Worm (Caenorhabditis elegans): ENCODE results near the gene K11D12.14.
"Not testable (repeated sequence)": the region's sequence is repeated elsewhere in the genome, so short reads cannot be mapped to it uniquely, and the experiment has no call there.

K11D12.14 gene

DNA sequence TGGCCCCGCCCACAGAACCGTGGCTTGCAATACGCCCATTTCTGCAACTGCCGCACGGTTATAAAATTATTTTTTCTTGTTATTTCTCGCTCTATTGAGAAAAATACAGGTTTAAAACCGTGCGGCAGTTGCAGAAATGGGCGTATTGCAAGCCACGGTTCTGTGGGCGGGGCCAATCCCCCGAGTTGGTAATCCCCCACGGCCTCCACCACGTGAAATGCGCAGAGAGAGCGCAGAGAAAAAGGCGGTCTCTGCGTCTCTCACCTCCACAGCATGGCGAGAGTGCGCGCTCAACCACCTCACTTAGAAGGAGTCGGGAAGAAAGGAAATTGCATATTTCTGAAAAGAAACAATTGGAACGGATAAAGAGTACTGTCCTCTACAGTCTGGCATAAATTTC, 2.2 kb upstream of the K11D12.14 start:
- peak; percentile 33 for TF ChIP-seq sma-9 (GFP tag; optimal IDR thresholded peaks at IDR 0.05)
- not testable (repeated sequence) for TF ChIP-seq sma-9 (tag; optimal IDR thresholded peaks at IDR 0.05)

DNA sequence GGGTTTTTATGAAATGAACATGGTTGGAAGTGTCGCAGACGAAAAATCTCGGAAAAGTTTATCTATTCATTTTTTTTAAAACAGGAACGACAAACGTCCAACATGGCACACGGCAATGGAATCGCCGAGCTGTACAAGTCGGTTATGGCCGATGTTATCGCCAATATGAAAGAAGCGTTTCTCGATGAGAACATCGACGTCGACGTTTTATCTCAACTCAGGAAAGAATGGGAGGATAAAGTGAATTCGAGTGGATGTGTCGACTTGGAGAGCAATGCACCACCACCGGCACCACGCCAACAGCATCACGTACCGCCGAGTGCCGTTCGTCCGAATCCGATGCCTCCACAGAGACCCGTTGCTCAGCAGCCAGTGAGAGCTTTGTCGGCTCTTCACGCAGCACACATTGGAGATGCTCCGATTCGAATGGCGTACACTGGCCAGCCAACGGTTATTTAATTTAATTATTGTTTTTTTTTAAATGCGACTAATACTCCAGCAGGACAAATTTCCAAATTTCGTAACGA, 700 bp downstream of the K11D12.14 start:
- no peak for TF ChIP-seq ZK546.5 (tag; optimal IDR thresholded peaks at IDR 0.05)
- TF ChIP-seq lin-11 (tag; optimal IDR thresholded peaks at IDR 0.05): no peak
- TF ChIP-seq fos-1 (tag; optimal IDR thresholded peaks at IDR 0.05): no peak
- TF ChIP-seq crh-2 (tag; optimal IDR thresholded peaks at IDR 0.05): no peak
- TF ChIP-seq nhr-25 (tag; optimal IDR thresholded peaks at IDR 0.05): no peak
- no peak for TF ChIP-seq blmp-1 (tag; optimal IDR thresholded peaks at IDR 0.05; ENCODE audit: insufficient read depth)
- TF ChIP-seq sma-9 (GFP tag; optimal IDR thresholded peaks at IDR 0.05): peak; percentile 3
- no peak for TF ChIP-seq sma-9 (tag; optimal IDR thresholded peaks at IDR 0.05)
- no peak for TF ChIP-seq unc-62 (GFP tag; optimal IDR thresholded peaks at IDR 0.05)

DNA sequence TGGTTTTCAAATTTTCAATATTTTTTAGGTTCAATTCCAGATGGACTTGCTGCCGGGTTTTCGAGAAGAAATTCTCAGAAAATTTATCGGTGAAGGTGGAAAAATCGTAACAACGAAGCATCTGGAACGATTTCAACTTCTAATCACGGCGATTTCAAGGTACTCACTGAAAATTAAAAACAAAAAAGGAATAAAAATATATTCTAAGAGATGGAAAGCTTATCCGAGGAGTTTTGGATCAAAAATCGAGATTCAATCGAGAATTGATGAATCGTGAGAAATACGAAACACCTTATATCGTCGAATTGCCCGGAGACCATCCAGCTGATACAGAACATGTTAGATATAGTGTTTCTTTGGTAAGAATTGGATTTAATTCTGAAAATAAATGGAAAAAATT, 2.8 kb downstream of the K11D12.14 start, which contains the start of gene K11D12.12:
Gene K11D12.12 (plus strand): TSS at position 29 of the 400 bp plus-strand sequence.
- TF ChIP-seq R02D3.7 (tag; optimal IDR thresholded peaks at IDR 0.05) (no peak), sma-3 (GFP tag; optimal IDR thresholded peaks at IDR 0.05) (no peak), egl-27 (tag; optimal IDR thresholded peaks at IDR 0.05) (no peak)

DNA sequence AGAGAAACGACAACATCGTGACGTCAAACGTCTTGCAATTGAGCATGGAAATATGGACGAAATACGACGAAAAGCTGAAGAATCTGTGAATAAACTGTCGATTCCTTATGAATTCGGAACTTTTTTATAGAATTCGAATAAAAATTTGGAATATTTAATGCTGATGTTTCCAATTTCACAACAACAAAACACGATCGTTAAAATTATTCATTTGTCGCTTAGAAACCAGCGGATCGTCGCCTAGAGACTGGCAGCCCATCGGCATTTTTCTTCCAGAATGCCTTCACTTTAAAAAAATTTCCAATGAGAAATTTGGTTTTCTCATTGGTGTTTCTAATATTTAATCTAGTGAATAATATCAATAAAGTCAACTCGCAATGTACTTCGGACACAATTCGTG, 3.9 kb downstream of the K11D12.14 start, which contains the start of gene cwp-4:
Gene cwp-4 (plus strand): TSS at position 301 of the 400 bp plus-strand sequence.
- TF ChIP-seq unc-55 (GFP tag; optimal IDR thresholded peaks at IDR 0.05): no peak
- TF ChIP-seq zag-1 (tag; optimal IDR thresholded peaks at IDR 0.05): no peak
- no peak for TF ChIP-seq egl-27 (tag; optimal IDR thresholded peaks at IDR 0.05)
- no peak for TF ChIP-seq ztf-11 (tag; optimal IDR thresholded peaks at IDR 0.05)
- no peak for TF ChIP-seq ama-1 (optimal IDR thresholded peaks at IDR 0.05)
- no peak for TF ChIP-seq ztf-1 (GFP tag; conservative IDR thresholded peaks at IDR 0.05)
- no peak for TF ChIP-seq unc-39 (tag; optimal IDR thresholded peaks at IDR 0.05)

DNA sequence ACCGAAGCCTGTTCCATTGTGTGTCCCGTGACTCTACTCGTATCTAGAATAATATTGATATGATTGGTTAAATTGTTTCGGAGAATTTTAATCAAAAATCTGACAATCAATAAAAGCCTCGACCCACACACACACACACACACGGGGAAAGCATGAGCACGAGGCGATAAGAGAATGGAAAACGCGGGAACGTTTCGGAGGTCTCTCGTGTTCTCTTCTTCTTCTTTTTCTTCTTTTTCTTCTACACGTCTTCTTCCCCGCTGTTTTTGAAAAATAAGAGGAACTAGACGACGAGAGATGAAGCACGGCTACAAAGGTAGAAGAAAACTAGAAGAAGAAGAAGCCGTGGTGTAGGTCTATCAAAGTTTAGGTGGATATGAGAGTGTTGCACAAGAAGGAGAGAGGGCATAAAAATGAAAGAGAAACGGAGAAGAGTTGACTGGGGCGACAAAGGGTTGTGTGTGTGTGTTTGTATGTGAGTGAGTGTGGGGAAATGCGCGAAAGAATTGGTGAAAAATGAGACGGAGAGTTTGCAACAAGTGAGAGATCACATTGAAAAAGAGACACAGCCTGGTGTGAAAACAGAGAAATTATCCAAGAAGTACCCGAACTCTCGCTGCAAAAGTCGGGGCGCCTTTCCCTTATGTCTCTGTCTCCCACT, 15.5 kb downstream of the K11D12.14 start, which contains the start of gene mlk-1:
Gene mlk-1 (minus strand): TSS at position 51 of the 661 bp plus-strand sequence.
- TF ChIP-seq sma-9 (GFP tag; optimal IDR thresholded peaks at IDR 0.05) (peak; percentile 60), sma-9 (tag; optimal IDR thresholded peaks at IDR 0.05) (no peak), Y55F3AM.14 (GFP tag; optimal IDR thresholded peaks at IDR 0.05) (peak; percentile 73), unc-62 (GFP tag; optimal IDR thresholded peaks at IDR 0.05) (no peak), C34F6.9 (tag; optimal IDR thresholded peaks at IDR 0.05) (peak; percentile 82), mdl-1 (tag; optimal IDR thresholded peaks at IDR 0.05) (peak; percentile 4 to 62), unc-55 (GFP tag; optimal IDR thresholded peaks at IDR 0.05) (peak; percentile 88), ceh-16 (tag; optimal IDR thresholded peaks at IDR 0.05) (no peak), nhr-237 (tag; optimal IDR thresholded peaks at IDR 0.05) (no peak), lin-11 (tag; optimal IDR thresholded peaks at IDR 0.05) (peak; percentile 6), nhr-129 (tag; optimal IDR thresholded peaks at IDR 0.05) (peak; percentile 86), lin-13 (GFP tag; optimal IDR thresholded peaks at IDR 0.05) (peak; percentile 20), nhr-6 (tag; optimal IDR thresholded peaks at IDR 0.05) (peak; percentile 81), snpc-4 (tag; optimal IDR thresholded peaks at IDR 0.05) (no peak), ztf-1 (GFP tag; conservative IDR thresholded peaks at IDR 0.05) (no peak), unc-39 (tag; optimal IDR thresholded peaks at IDR 0.05) (no peak), nhr-77 (tag; optimal IDR thresholded peaks at IDR 0.05) (no peak), nhr-21 (tag; optimal IDR thresholded peaks at IDR 0.05) (peak; percentile 46), gmeb-1 (tag; optimal IDR thresholded peaks at IDR 0.05) (no peak), mab-5 (tag; optimal IDR thresholded peaks at IDR 0.05) (no peak), lsy-2 (tag; optimal IDR thresholded peaks at IDR 0.05) (peak; percentile 17 to 71), sma-3 (GFP tag; optimal IDR thresholded peaks at IDR 0.05) (no peak), lin-39 (tag; optimal IDR thresholded peaks at IDR 0.05) (no peak), zag-1 (tag; optimal IDR thresholded peaks at IDR 0.05) (peak; percentile 40), nhr-10 (tag; optimal IDR thresholded peaks at IDR 0.05) (no peak), egl-27 (tag; optimal IDR thresholded peaks at IDR 0.05) (no peak), nhr-25 (tag; optimal IDR thresholded peaks at IDR 0.05) (peak; percentile 70), fos-1 (tag; optimal IDR thresholded peaks at IDR 0.05) (peak; percentile 43), crh-2 (tag; optimal IDR thresholded peaks at IDR 0.05) (peak; percentile 44), nhr-12 (tag; optimal IDR thresholded peaks at IDR 0.05) (no peak), blmp-1 (tag; optimal IDR thresholded peaks at IDR 0.05; ENCODE audit: insufficient read depth) (peak; percentile 77), ama-1 (optimal IDR thresholded peaks at IDR 0.05) (peak; percentile 68), mbf-1 (tag; optimal IDR thresholded peaks at IDR 0.05) (no peak), F13H6.1 (tag; optimal IDR thresholded peaks at IDR 0.05) (peak; percentile 86)
